Fruit fly (Drosophila melanogaster) whole organism, embryonic: Measurements from ENCODE around the gene CG10602.

Experiments used
- CG10979 ChIP-seq: fragments of 200-800 bp; sonication (Bioruptor generic); optimal IDR thresholded peaks from 2 replicates; lab custom pipeline; 2018; ENCODE audit warnings: missing biosample characterization, mild to moderate bottlenecking, missing genetic modification characterization, moderate library complexity
- CG12299 ChIP-seq: fragments of 200-800 bp; sonication (Bioruptor generic); optimal IDR thresholded peaks from 2 replicates; lab custom pipeline; 2018; ENCODE audit warnings: missing biosample characterization, mild to moderate bottlenecking, missing genetic modification characterization
- CG12391 ChIP-seq: fragments of 200-800 bp; sonication (Bioruptor generic); optimal IDR thresholded peaks from 3 replicates; lab custom pipeline; 2018; ENCODE audit warnings: missing biosample characterization, mild to moderate bottlenecking, missing genetic modification characterization, moderate library complexity
- CG13775 ChIP-seq: fragments of 200-800 bp; sonication (Bioruptor generic); optimal IDR thresholded peaks from 3 replicates; lab custom pipeline; 2017; ENCODE audit warnings: missing biosample characterization, mild to moderate bottlenecking, missing genetic modification characterization
- CG15601 ChIP-seq: fragments of 200-800 bp; sonication (Bioruptor generic); optimal IDR thresholded peaks from 3 replicates; lab custom pipeline; 2019; ENCODE audit warnings: missing biosample characterization, mild to moderate bottlenecking, missing genetic modification characterization, moderate library complexity
- CG15696 ChIP-seq: fragments of 200-800 bp; sonication (Bioruptor generic); optimal IDR thresholded peaks from 2 replicates; lab custom pipeline; 2019; ENCODE audit warnings: missing biosample characterization, mild to moderate bottlenecking, missing genetic modification characterization, moderate library complexity
- CG16815 ChIP-seq: fragments of 200-800 bp; sonication (Bioruptor generic); optimal IDR thresholded peaks from 3 replicates; lab custom pipeline; 2017; ENCODE audit warnings: missing biosample characterization, mild to moderate bottlenecking, missing genetic modification characterization
- CG17612 ChIP-seq: fragments of 200-800 bp; sonication (Bioruptor generic); IDR thresholded peaks from 2 replicates; pipeline ENCODE4 v1.3.6; 2022; ENCODE audit warnings: missing biosample characterization, missing genetic modification characterization
- CG18262 ChIP-seq: fragments of 200-800 bp; optimal IDR thresholded peaks from 3 replicates; lab custom pipeline; 2019; ENCODE audit warnings: missing biosample characterization, mild to moderate bottlenecking, missing genetic modification characterization, moderate library complexity
- CG2712 ChIP-seq: fragments of 200-800 bp; optimal IDR thresholded peaks from 3 replicates; lab custom pipeline; 2019; ENCODE audit warnings: missing biosample characterization, mild to moderate bottlenecking, missing genetic modification characterization, moderate library complexity
- CG32532 ChIP-seq: fragments of 200-800 bp; sonication (Bioruptor generic); IDR thresholded peaks from 2 replicates; pipeline ENCODE4 v1.3.6; 2022; ENCODE audit warnings: missing biosample characterization, missing genetic modification characterization
- CG33557 ChIP-seq: fragments of 200-800 bp; sonication (Bioruptor generic); optimal IDR thresholded peaks from 2 replicates; lab custom pipeline; 2019; ENCODE audit warnings: missing biosample characterization, mild to moderate bottlenecking, missing genetic modification characterization, moderate library complexity
- CG34224 ChIP-seq: fragments of 200-800 bp; sonication (Bioruptor generic); IDR thresholded peaks from 3 replicates; pipeline ENCODE4 v1.3.6; 2022; ENCODE audit warnings: missing biosample characterization, missing genetic modification characterization; ENCODE audit not compliant: partially characterized antibody
- CG5245 ChIP-seq: fragments of 200-800 bp; sonication (Bioruptor generic); optimal IDR thresholded peaks from 3 replicates; lab custom pipeline; 2016; ENCODE audit warnings: missing biosample characterization, missing genetic modification characterization
- CG7556 ChIP-seq: fragments of 200-800 bp; sonication (Bioruptor generic); optimal IDR thresholded peaks from 2 replicates; lab custom pipeline; 2017; ENCODE audit warnings: missing biosample characterization, mild to moderate bottlenecking, missing genetic modification characterization
- CG8089 ChIP-seq: fragments of 200-800 bp; sonication (Bioruptor generic); optimal IDR thresholded peaks from 3 replicates; lab custom pipeline; 2016; ENCODE audit warnings: missing biosample characterization, missing genetic modification characterization
- CG8290 ChIP-seq, 3 experiments: fragments of 200-800 bp; sonication (Bioruptor generic); optimal IDR thresholded peaks; 2 replicates each; lab custom pipeline; 2016 to 2019; ENCODE audit warnings: missing biosample characterization in 3 of 3, missing genetic modification characterization in 3 of 3, mild to moderate bottlenecking in 2 of 3, moderate library complexity in 1 of 3
- CG9727 ChIP-seq: fragments of 200-800 bp; sonication (Bioruptor generic); optimal IDR thresholded peaks from 3 replicates; lab custom pipeline; 2017; ENCODE audit warnings: missing biosample characterization, mild to moderate bottlenecking, missing genetic modification characterization
- Camta ChIP-seq: fragments of 200-800 bp; sonication (Bioruptor generic); optimal IDR thresholded peaks from 2 replicates; lab custom pipeline; 2016; ENCODE audit warnings: missing biosample characterization, missing genetic modification characterization
- CoRest ChIP-seq: fragments of 200-800 bp; sonication (Bioruptor generic); optimal IDR thresholded peaks from 3 replicates; lab custom pipeline; 2018; ENCODE audit warnings: missing biosample characterization, mild to moderate bottlenecking, missing genetic modification characterization, moderate library complexity
- Kr ChIP-seq: fragments of 200-800 bp; sonication (Bioruptor generic); optimal IDR thresholded peaks from 2 replicates; lab custom pipeline; 2017; ENCODE audit warnings: missing biosample characterization, mild to moderate bottlenecking, missing genetic modification characterization
- NC2α ChIP-seq: fragments of 200-800 bp; sonication (Bioruptor generic); optimal IDR thresholded peaks from 2 replicates; lab custom pipeline; 2016; ENCODE audit warnings: missing biosample characterization, missing genetic modification characterization
- Nf-YA ChIP-seq: fragments of 200-800 bp; sonication (Bioruptor generic); IDR thresholded peaks from 2 replicates; pipeline ENCODE4 v1.3.6; 2022; ENCODE audit warnings: missing biosample characterization, missing genetic modification characterization
- Pdp1 ChIP-seq, 2 experiments: fragments of 200-800 bp; sonication (Bioruptor generic); optimal IDR thresholded peaks; 3 replicates each; lab custom pipeline; 2016; ENCODE audit warnings: missing biosample characterization in 2 of 2, missing genetic modification characterization in 2 of 2, mild to moderate bottlenecking in 1 of 2, moderate library complexity in 1 of 2
- Ssrp ChIP-seq: fragments of 200-800 bp; sonication (Bioruptor generic); optimal IDR thresholded peaks from 2 replicates; lab custom pipeline; 2018; ENCODE audit warnings: missing biosample characterization, mild to moderate bottlenecking, missing genetic modification characterization, moderate library complexity
- Usf ChIP-seq: fragments of 200-800 bp; sonication (Bioruptor generic); optimal IDR thresholded peaks from 2 replicates; lab custom pipeline; 2017; ENCODE audit warnings: missing genotype, missing biosample characterization, missing genetic modification characterization
- bsh ChIP-seq, 2 experiments: fragments of 200-800 bp; sonication (Bioruptor generic); optimal IDR thresholded peaks; 2 replicates each; lab custom pipeline; 2017 to 2018; ENCODE audit warnings: mild to moderate bottlenecking in 2 of 2, missing biosample characterization in 2 of 2, missing genetic modification characterization in 2 of 2, moderate library complexity in 1 of 2
- chn ChIP-seq: fragments of 200-800 bp; sonication (Bioruptor generic); optimal IDR thresholded peaks from 2 replicates; lab custom pipeline; 2016; ENCODE audit warnings: missing biosample characterization, missing genetic modification characterization
- crol ChIP-seq: fragments of 200-800 bp; sonication (Bioruptor generic); IDR thresholded peaks from 2 replicates; pipeline ENCODE4 v1.3.6; 2022; ENCODE audit warnings: missing biosample characterization, missing genetic modification characterization
- dmrt11E ChIP-seq: fragments of 200-800 bp; sonication (Bioruptor generic); optimal IDR thresholded peaks from 3 replicates; lab custom pipeline; 2018; ENCODE audit warnings: missing biosample characterization, mild to moderate bottlenecking, missing genetic modification characterization, moderate library complexity
- fd3F ChIP-seq: fragments of 200-800 bp; sonication (Bioruptor generic); optimal IDR thresholded peaks from 2 replicates; lab custom pipeline; 2018; ENCODE audit warnings: missing biosample characterization, mild to moderate bottlenecking, missing genetic modification characterization, moderate library complexity
- grau ChIP-seq: fragments of 200-800 bp; optimal IDR thresholded peaks from 3 replicates; lab custom pipeline; 2019; ENCODE audit warnings: missing biosample characterization, mild to moderate bottlenecking, missing genetic modification characterization, moderate library complexity
- gsb-n ChIP-seq: fragments of 200-800 bp; sonication (Bioruptor generic); optimal IDR thresholded peaks from 3 replicates; lab custom pipeline; 2018; ENCODE audit warnings: missing biosample characterization, mild to moderate bottlenecking, missing genetic modification characterization
- lola ChIP-seq, 3 experiments: fragments of >200 bp in 2 of 3; fragments of 200-800 bp in 1 of 3; sonication (Bioruptor generic) in 1 of 3; optimal IDR thresholded peaks; 2 replicates each; lab custom pipeline; 2017 to 2019; ENCODE audit warnings: missing biosample characterization in 3 of 3, missing genetic modification characterization in 3 of 3, mild to moderate bottlenecking in 1 of 3, moderate library complexity in 1 of 3
- nmo ChIP-seq: fragments of 200-800 bp; sonication (Bioruptor generic); optimal IDR thresholded peaks from 2 replicates; lab custom pipeline; 2018; ENCODE audit warnings: missing biosample characterization, mild to moderate bottlenecking, missing genetic modification characterization, moderate library complexity
- pnt ChIP-seq: fragments of 200-800 bp; sonication (Bioruptor generic); optimal IDR thresholded peaks from 3 replicates; lab custom pipeline; 2016; ENCODE audit warnings: missing biosample characterization, missing genetic modification characterization
- sc ChIP-seq, 3 experiments: fragments of >200 bp in 2 of 3; fragments of 200-800 bp in 1 of 3; sonication (Bioruptor generic) in 1 of 3; optimal IDR thresholded peaks; 2 replicates in 2 of 3; 3 replicates in 1 of 3; lab custom pipeline; 2017; ENCODE audit warnings: mild to moderate bottlenecking in 1 of 3, missing biosample characterization in 1 of 3, missing genetic modification characterization in 1 of 3, missing genetic modification reagents in 1 of 3
- sens ChIP-seq: fragments of 200-800 bp; sonication (Bioruptor generic); peaks from one replicate; lab custom pipeline; 2016; ENCODE audit warnings: missing biosample characterization, missing genetic modification characterization
- sqz ChIP-seq: fragments of 200-800 bp; sonication (Bioruptor generic); optimal IDR thresholded peaks from 3 replicates; lab custom pipeline; 2018; ENCODE audit warnings: missing biosample characterization, mild to moderate bottlenecking, missing genetic modification characterization
- stc ChIP-seq: fragments of 200-800 bp; sonication (Bioruptor generic); IDR thresholded peaks from 2 replicates; pipeline ENCODE4 v1.3.6; 2022; ENCODE audit warnings: missing biosample characterization, missing genetic modification characterization
- tio ChIP-seq: fragments of 200-800 bp; sonication (Bioruptor generic); optimal IDR thresholded peaks from 2 replicates; lab custom pipeline; 2017; ENCODE audit warnings: missing biosample characterization, missing genetic modification characterization, inconsistent platforms
- twi ChIP-seq: fragments of 200-800 bp; optimal IDR thresholded peaks from 2 replicates; lab custom pipeline; 2019; ENCODE audit warnings: missing biosample characterization, mild to moderate bottlenecking, missing genetic modification characterization, moderate library complexity
- vvl ChIP-seq: fragments of 200-800 bp; sonication (Bioruptor generic); IDR thresholded peaks from 2 replicates; pipeline ENCODE4 v1.3.6; 2022; ENCODE audit warnings: missing biosample characterization, missing genetic modification characterization

Gene CG10602

DNA sequence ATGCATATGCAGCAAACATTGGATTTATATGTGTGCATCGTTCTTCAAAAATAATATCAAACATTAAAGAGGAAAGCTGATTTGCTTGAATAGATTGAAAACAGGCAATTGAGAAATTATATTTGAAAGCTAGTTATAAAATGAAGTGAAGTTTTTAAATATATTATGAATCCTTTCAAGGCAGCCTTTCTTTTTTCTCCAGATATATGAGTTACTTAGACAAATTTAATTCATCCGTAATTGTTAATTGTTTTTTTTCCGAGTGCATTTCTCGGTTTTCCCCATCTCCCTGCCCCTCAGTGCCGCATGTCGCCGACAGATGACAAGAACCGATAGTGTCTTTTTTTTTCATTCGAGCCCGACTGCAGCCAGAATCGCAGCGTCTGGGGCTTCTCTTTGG, 12.8 kb upstream of the CG10602 start (continued):
- no peak for TF ChIP-seq Pdp1 (GFP tag; optimal IDR thresholded peaks at IDR 0.05; lab: Kevin White, UChicago)
- peak; percentile 14 for TF ChIP-seq CG8290 (GFP tag; optimal IDR thresholded peaks at IDR 0.05; lab: Kevin White, UChicago)
- TF ChIP-seq CG8290 (tag; optimal IDR thresholded peaks at IDR 0.05; lab: Kevin White, UChicago) = no peak
- TF ChIP-seq CG15601 (tag; lab: Kevin White, UChicago) = peak; percentile 39
- TF ChIP-seq sens (GFP tag; lab: Kevin White, UChicago) = peak; percentile 67
- TF ChIP-seq gsb-n (tag; lab: Kevin White, UChicago) = peak; percentile 27
- no peak for TF ChIP-seq CG8089 (GFP tag; lab: Kevin White, UChicago)
- peak; percentile 26 for TF ChIP-seq Camta (GFP tag; lab: Kevin White, UChicago)
- TF ChIP-seq CG17612 (GFP tag; lab: Robert Waterston, UW) = no peak
- peak; percentile 35 for TF ChIP-seq CG10979 (tag; lab: Kevin White, UChicago)
- TF ChIP-seq CG13775 (GFP tag; lab: Kevin White, UChicago) = peak; percentile 25
- TF ChIP-seq bsh (GFP tag; optimal IDR thresholded peaks at IDR 0.05; lab: Kevin White, UChicago) = peak in 1 of 2 experiments; percentile 46
- TF ChIP-seq CG7556 (GFP tag; lab: Kevin White, UChicago) = peak; percentile 32
- peak; percentile 17 for TF ChIP-seq grau (tag; lab: Kevin White, UChicago)
- no peak for TF ChIP-seq stc (GFP tag; lab: Robert Waterston, UW)
- TF ChIP-seq CoRest (tag; lab: Kevin White, UChicago) = peak; percentile 32
- TF ChIP-seq CG5245 (GFP tag; lab: Kevin White, UChicago) = no peak
- TF ChIP-seq Kr (GFP tag; lab: Kevin White, UChicago) = peak; percentile 4
- TF ChIP-seq nmo (GFP tag; lab: Kevin White, UChicago) = peak; percentile 29
- TF ChIP-seq CG18262 (tag; lab: Kevin White, UChicago) = peak; percentile 6
- TF ChIP-seq Usf = peak; percentile 14
- peak; percentile 26; the same call in 1 of the 2 replicates for TF ChIP-seq crol (GFP tag; lab: Robert Waterston, UW)
- TF ChIP-seq tio (GFP tag; lab: Kevin White, UChicago) = peak; percentile 18
- TF ChIP-seq twi (tag; lab: Kevin White, UChicago) = peak; percentile 29
- TF ChIP-seq CG16815 (GFP tag; lab: Kevin White, UChicago) = peak; percentile 28
- peak; percentile 6 for TF ChIP-seq pnt (GFP tag; lab: Kevin White, UChicago)
- TF ChIP-seq CG32532 (GFP tag; lab: Robert Waterston, UW) = no peak
- TF ChIP-seq lola (GFP tag; optimal IDR thresholded peaks at IDR 0.05; lab: Kevin White, UChicago) = peak in 1 of 3 experiments; percentile 80
- TF ChIP-seq NC2α (GFP tag; lab: Kevin White, UChicago) = no peak
- TF ChIP-seq fd3F = no peak
- TF ChIP-seq dmrt11E = peak; percentile 81
- TF ChIP-seq CG9727 (GFP tag; lab: Kevin White, UChicago) = peak; percentile 69
- peak; percentile 51 for TF ChIP-seq CG33557
- TF ChIP-seq Nf-YA = no peak
- TF ChIP-seq sc (optimal IDR thresholded peaks at IDR 0.05; lab: Kevin White, UChicago) = no peak
- TF ChIP-seq sc (GFP tag; optimal IDR thresholded peaks at IDR 0.05; lab: Kevin White, UChicago) = peak; percentile 13
- TF ChIP-seq CG15696 (tag; lab: Kevin White, UChicago) = peak; percentile 26
- TF ChIP-seq CG12391 = peak; percentile 43
- no peak for TF ChIP-seq CG12299
- peak; percentile 51 for TF ChIP-seq Ssrp (tag; lab: Kevin White, UChicago)
- peak; percentile 13 for TF ChIP-seq CG2712 (tag; lab: Kevin White, UChicago)
- peak; percentile 14 for TF ChIP-seq chn (GFP tag; lab: Kevin White, UChicago)
- TF ChIP-seq sqz (GFP tag; lab: Kevin White, UChicago) = peak; percentile 62
- TF ChIP-seq vvl (GFP tag; lab: Robert Waterston, UW) = no peak
- no peak for TF ChIP-seq CG34224 (GFP tag; lab: Robert Waterston, UW)
